Fruit fly (Drosophila melanogaster) whole organism, embryonic: ENCODE results near the gene Pex16.

Experiments used
- Adf1 ChIP-seq: fragments of 200-800 bp; sonication (Bioruptor generic); IDR thresholded peaks from 2 replicates; pipeline ENCODE4 v1.3.6; 2022; ENCODE audit warnings: missing biosample characterization, missing genetic modification characterization
- CG13624 ChIP-seq: fragments of 200-800 bp; sonication (Bioruptor generic); optimal IDR thresholded peaks from 2 replicates; lab custom pipeline; 2016; ENCODE audit warnings: missing biosample characterization, missing genetic modification characterization
- CG14050 ChIP-seq: fragments of 200-800 bp; sonication (Bioruptor generic); IDR thresholded peaks from 3 replicates; pipeline ENCODE4 v1.3.6; 2022; ENCODE audit warnings: missing biosample characterization, missing genetic modification characterization
- CG14441 ChIP-seq: fragments of 200-800 bp; sonication (Bioruptor generic); IDR thresholded peaks from 2 replicates; pipeline ENCODE4 v1.3.6; 2022; ENCODE audit warnings: missing biosample characterization, missing genetic modification characterization
- CG15269 ChIP-seq: fragments of 200-800 bp; sonication (Bioruptor generic); optimal IDR thresholded peaks from 2 replicates; lab custom pipeline; 2018; ENCODE audit warnings: missing biosample characterization, mild to moderate bottlenecking, missing genetic modification characterization, moderate library complexity
- CG16779 ChIP-seq: fragments of 200-800 bp; sonication (Bioruptor generic); IDR thresholded peaks from 2 replicates; pipeline ENCODE4 v1.3.6; 2022; ENCODE audit warnings: missing biosample characterization, missing genetic modification characterization
- CG2129 ChIP-seq: fragments of 200-800 bp; sonication (Bioruptor generic); IDR thresholded peaks from 2 replicates; pipeline ENCODE4 v1.3.6; 2022; ENCODE audit warnings: missing biosample characterization, missing genetic modification characterization; ENCODE audit not compliant: partially characterized antibody
- CG3407 ChIP-seq: fragments of 200-800 bp; sonication (Bioruptor generic); optimal IDR thresholded peaks from 2 replicates; lab custom pipeline; 2018; ENCODE audit warnings: missing biosample characterization, mild to moderate bottlenecking, missing genetic modification characterization
- CG42726 ChIP-seq: fragments of 200-800 bp; sonication (Bioruptor generic); IDR thresholded peaks from 2 replicates; pipeline ENCODE4 v1.3.6; 2022; ENCODE audit warnings: missing biosample characterization, missing genetic modification characterization; ENCODE audit not compliant: partially characterized antibody
- CG4404 ChIP-seq: fragments of 200-800 bp; sonication (Bioruptor generic); IDR thresholded peaks from 2 replicates; pipeline ENCODE4 v1.3.6; 2022; ENCODE audit warnings: missing biosample characterization, missing genetic modification characterization
- CG6683 ChIP-seq: fragments of 200-800 bp; sonication (Bioruptor generic); optimal IDR thresholded peaks from 2 replicates; lab custom pipeline; 2017; ENCODE audit warnings: missing biosample characterization, mild to moderate bottlenecking, missing genetic modification characterization, missing genetic modification reagents
- CG7987 ChIP-seq: fragments of 200-800 bp; sonication (Bioruptor generic); optimal IDR thresholded peaks from 2 replicates; lab custom pipeline; 2018; ENCODE audit warnings: missing biosample characterization, mild to moderate bottlenecking, missing genetic modification characterization, moderate library complexity
- CG8089 ChIP-seq: fragments of 200-800 bp; sonication (Bioruptor generic); optimal IDR thresholded peaks from 3 replicates; lab custom pipeline; 2016; ENCODE audit warnings: missing biosample characterization, missing genetic modification characterization
- Camta ChIP-seq: fragments of 200-800 bp; sonication (Bioruptor generic); optimal IDR thresholded peaks from 2 replicates; lab custom pipeline; 2016; ENCODE audit warnings: missing biosample characterization, missing genetic modification characterization
- Dad ChIP-seq: fragments of 200-800 bp; sonication (Bioruptor generic); optimal IDR thresholded peaks from 3 replicates; lab custom pipeline; 2016; ENCODE audit warnings: missing biosample characterization, missing genetic modification characterization
- H2.0 ChIP-seq: fragments of 200-800 bp; sonication (Bioruptor generic); IDR thresholded peaks from 2 replicates; pipeline ENCODE4 v1.3.6; 2022; ENCODE audit warnings: missing biosample characterization, missing genetic modification characterization
- HLH4C ChIP-seq: fragments of 200-800 bp; sonication (Bioruptor generic); IDR thresholded peaks from 3 replicates; pipeline ENCODE4 v1.3.6; 2022; ENCODE audit warnings: missing biosample characterization, missing genetic modification characterization; ENCODE audit not compliant: partially characterized antibody
- Hr3 ChIP-seq: fragments of 200-800 bp; sonication (Bioruptor generic); optimal IDR thresholded peaks from 3 replicates; lab custom pipeline; 2016; ENCODE audit warnings: missing biosample characterization, missing genetic modification characterization
- Hr39 ChIP-seq: fragments of >200 bp; optimal IDR thresholded peaks from 2 replicates; lab custom pipeline; 2017
- Hsf ChIP-seq: fragments of 200-800 bp; sonication (Bioruptor generic); optimal IDR thresholded peaks from 3 replicates; lab custom pipeline; 2016; ENCODE audit warnings: missing biosample characterization, missing genetic modification characterization
- Lhr ChIP-seq: fragments of 200-800 bp; sonication (Bioruptor generic); optimal IDR thresholded peaks from 3 replicates; lab custom pipeline; 2017; ENCODE audit warnings: mild to moderate bottlenecking, missing biosample characterization, missing genetic modification reagents, missing genetic modification characterization
- Lpt ChIP-seq: fragments of >200 bp; optimal IDR thresholded peaks from 2 replicates; lab custom pipeline; 2018; ENCODE audit warnings: missing biosample characterization, missing genetic modification characterization
- Mes4 ChIP-seq: fragments of 200-800 bp; sonication (Bioruptor generic); optimal IDR thresholded peaks from 2 replicates; lab custom pipeline; 2016; ENCODE audit warnings: missing biosample characterization, missing genetic modification characterization
- Mrtf ChIP-seq: fragments of 200-800 bp; sonication (Bioruptor generic); IDR thresholded peaks from 3 replicates; pipeline ENCODE4 v1.3.6; 2022; ENCODE audit warnings: missing biosample characterization, missing genetic modification characterization
- NFAT ChIP-seq: fragments of 200-800 bp; sonication (Bioruptor generic); IDR thresholded peaks from 2 replicates; pipeline ENCODE4 v1.3.6; 2022; ENCODE audit warnings: missing biosample characterization, missing genetic modification characterization
- NK7.1 ChIP-seq: fragments of 200-800 bp; sonication (Bioruptor generic); optimal IDR thresholded peaks from 3 replicates; lab custom pipeline; 2016; ENCODE audit warnings: missing biosample characterization, missing genetic modification characterization
- Nf-YB ChIP-seq: fragments of 200-800 bp; sonication (Bioruptor generic); optimal IDR thresholded peaks from 3 replicates; lab custom pipeline; 2019; ENCODE audit warnings: missing biosample characterization, mild to moderate bottlenecking, missing genetic modification characterization, moderate library complexity
- Nf-YC ChIP-seq: fragments of 200-800 bp; optimal IDR thresholded peaks from 3 replicates; lab custom pipeline; 2019; ENCODE audit warnings: missing biosample characterization, mild to moderate bottlenecking, missing genetic modification characterization, moderate library complexity
- Poxn ChIP-seq: fragments of 200-800 bp; sonication (Bioruptor generic); IDR thresholded peaks from 2 replicates; pipeline ENCODE4 v1.3.6; 2022; ENCODE audit warnings: missing biosample characterization, missing genetic modification characterization
- Sin3A ChIP-seq: fragments of >200 bp; optimal IDR thresholded peaks from 2 replicates; lab custom pipeline; 2018
- Tbp ChIP-seq: fragments of >200 bp; optimal IDR thresholded peaks from 2 replicates; lab custom pipeline; 2018; ENCODE audit warnings: missing biosample characterization, missing genetic modification characterization
- ci ChIP-seq: fragments of 200-800 bp; sonication (Bioruptor generic); IDR thresholded peaks from 3 replicates; pipeline ENCODE4 v1.3.6; 2022; ENCODE audit warnings: missing biosample characterization, missing genetic modification characterization
- crc ChIP-seq: fragments of 200-800 bp; sonication (Bioruptor generic); optimal IDR thresholded peaks from 2 replicates; lab custom pipeline; 2016; ENCODE audit warnings: missing biosample characterization, missing genetic modification characterization
- dimm ChIP-seq: fragments of 200-800 bp; sonication (Bioruptor generic); IDR thresholded peaks from 2 replicates; pipeline ENCODE4 v1.3.6; 2022; ENCODE audit warnings: missing biosample characterization, missing genetic modification characterization
- ewg ChIP-seq: fragments of 200-800 bp; sonication (Bioruptor generic); optimal IDR thresholded peaks from 3 replicates; lab custom pipeline; 2017; ENCODE audit warnings: mild to moderate bottlenecking, missing biosample characterization, missing genetic modification reagents, missing genetic modification characterization
- fd102C ChIP-seq: fragments of 200-800 bp; sonication (Bioruptor generic); optimal IDR thresholded peaks from 2 replicates; lab custom pipeline; 2018; ENCODE audit warnings: missing biosample characterization, mild to moderate bottlenecking, missing genetic modification characterization, moderate library complexity
- hbn ChIP-seq: fragments of 200-800 bp; sonication (Bioruptor generic); IDR thresholded peaks from 2 replicates; pipeline ENCODE4 v1.3.6; 2022; ENCODE audit warnings: missing biosample characterization, missing genetic modification characterization; ENCODE audit not compliant: partially characterized antibody
- kay ChIP-seq: fragments of 200-800 bp; sonication (Bioruptor generic); optimal IDR thresholded peaks from 2 replicates; lab custom pipeline; 2016; ENCODE audit warnings: missing biosample characterization, missing genetic modification characterization
- ken ChIP-seq: fragments of 200-800 bp; sonication (Bioruptor generic); IDR thresholded peaks from 3 replicates; pipeline ENCODE4 v1.3.6; 2022; ENCODE audit warnings: missing biosample characterization, missing genetic modification characterization
- nau ChIP-seq: fragments of 200-800 bp; sonication (Bioruptor generic); optimal IDR thresholded peaks from 3 replicates; lab custom pipeline; 2017; ENCODE audit warnings: missing biosample characterization, mild to moderate bottlenecking, missing genetic modification characterization, missing genetic modification reagents
- onecut ChIP-seq: fragments of 200-800 bp; sonication (Bioruptor generic); IDR thresholded peaks from 2 replicates; pipeline ENCODE4 v1.3.6; 2022; ENCODE audit warnings: missing biosample characterization, missing genetic modification characterization
- pho ChIP-seq: fragments of 200-800 bp; sonication (Bioruptor generic); optimal IDR thresholded peaks from 2 replicates; lab custom pipeline; 2016; ENCODE audit warnings: missing biosample characterization, missing genetic modification characterization
- pros ChIP-seq: fragments of 200-800 bp; sonication (Bioruptor generic); optimal IDR thresholded peaks from 3 replicates; lab custom pipeline; 2019; ENCODE audit warnings: missing biosample characterization, mild to moderate bottlenecking, missing genetic modification characterization, moderate library complexity
- pzg ChIP-seq: fragments of 200-800 bp; sonication (Bioruptor generic); optimal IDR thresholded peaks from 3 replicates; lab custom pipeline; 2018; ENCODE audit warnings: missing biosample characterization, mild to moderate bottlenecking, missing genetic modification characterization, moderate library complexity
- ro ChIP-seq: fragments of 200-800 bp; sonication (Bioruptor generic); IDR thresholded peaks from 2 replicates; pipeline ENCODE4 v1.3.6; 2022; ENCODE audit warnings: missing biosample characterization, missing genetic modification characterization
- salm ChIP-seq: fragments of 200-800 bp; sonication (Bioruptor generic); optimal IDR thresholded peaks from 2 replicates; lab custom pipeline; 2018; ENCODE audit warnings: missing biosample characterization, mild to moderate bottlenecking, missing genetic modification characterization
- schlank ChIP-seq: fragments of 200-800 bp; sonication (Bioruptor generic); optimal IDR thresholded peaks from 2 replicates; lab custom pipeline; 2018; ENCODE audit warnings: missing biosample characterization, mild to moderate bottlenecking, missing genetic modification characterization
- tio ChIP-seq: fragments of 200-800 bp; sonication (Bioruptor generic); optimal IDR thresholded peaks from 2 replicates; lab custom pipeline; 2017; ENCODE audit warnings: missing biosample characterization, missing genetic modification characterization, inconsistent platforms
- trh ChIP-seq: fragments of 200-800 bp; sonication (Bioruptor generic); optimal IDR thresholded peaks from 2 replicates; lab custom pipeline; 2016; ENCODE audit warnings: missing biosample characterization, missing genetic modification characterization
- tup ChIP-seq: fragments of 200-800 bp; sonication (Bioruptor generic); optimal IDR thresholded peaks from 2 replicates; lab custom pipeline; 2016; ENCODE audit warnings: missing biosample characterization, mild to moderate bottlenecking, missing genetic modification characterization, moderate library complexity
- z ChIP-seq: fragments of 200-800 bp; sonication (Bioruptor generic); IDR thresholded peaks from 3 replicates; pipeline ENCODE4 v1.3.6; 2022; ENCODE audit warnings: missing biosample characterization, missing genetic modification characterization
- zen ChIP-seq: fragments of 200-800 bp; sonication (Bioruptor generic); optimal IDR thresholded peaks from 3 replicates; lab custom pipeline; 2018; ENCODE audit warnings: missing biosample characterization, mild to moderate bottlenecking, missing genetic modification characterization, moderate library complexity

The Pex16 gene

DNA sequence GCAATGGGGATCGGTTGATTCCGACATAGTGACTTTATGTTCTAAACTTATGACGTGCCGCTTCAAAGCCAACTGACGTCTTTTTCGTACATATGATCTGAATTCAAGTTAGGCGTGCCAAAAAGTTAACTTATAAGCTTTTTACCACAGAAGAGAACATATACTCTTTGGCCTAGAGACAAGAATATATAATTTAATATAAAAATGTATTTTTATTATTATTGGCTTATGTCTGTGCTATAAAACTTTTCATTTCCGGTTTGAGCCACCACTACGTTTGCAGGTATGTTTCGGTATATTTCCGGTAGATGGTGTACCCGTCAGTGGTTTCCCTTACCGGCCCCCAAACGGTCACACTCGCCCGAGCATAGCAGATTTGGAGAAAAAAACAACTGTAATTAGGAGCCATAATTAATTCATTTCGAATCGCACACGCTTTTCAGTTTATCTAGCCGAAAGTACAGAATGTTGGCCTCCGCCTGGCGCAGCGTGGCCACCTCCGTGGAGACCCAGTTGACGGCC is 20.3 kb upstream of the Pex16 start, which contains the start of the genes CG3698 and tzn (continued):
- TF ChIP-seq CG14050 (GFP tag; lab: Robert Waterston, UW) (peak; percentile 91), Camta (GFP tag; lab: Kevin White, UChicago) (peak; percentile 87), Poxn (GFP tag; lab: Robert Waterston, UW) (peak; percentile 72; the same call in 1 of the 2 replicates), zen (tag; lab: Kevin White, UChicago) (peak; percentile 94), ken (GFP tag; lab: Robert Waterston, UW) (peak; percentile 95), H2.0 (peak; percentile 91), tio (peak; percentile 87), trh (GFP tag; lab: Kevin White, UChicago) (peak; percentile 94), dimm (GFP tag; lab: Robert Waterston, UW) (peak; percentile 83), Mrtf (GFP tag; lab: Robert Waterston, UW) (peak; percentile 90), ci (GFP tag; lab: Robert Waterston, UW) (peak; percentile 99), nau (GFP tag; lab: Kevin White, UChicago) (no peak), CG16779 (GFP tag; lab: Robert Waterston, UW) (peak; percentile 84), NFAT (GFP tag; lab: Robert Waterston, UW) (peak; percentile 97), CG13624 (GFP tag; lab: Kevin White, UChicago) (peak; percentile 84), CG7987 (GFP tag; lab: Kevin White, UChicago) (peak; percentile 99), fd102C (GFP tag; lab: Kevin White, UChicago) (peak; percentile 95), NK7.1 (peak; percentile 72), onecut (peak; percentile 91), Lpt (no peak), Hsf (GFP tag; lab: Kevin White, UChicago) (peak; percentile 89), CG42726 (0 out of 2 replicates have a peak, but pooled peaks have one; percentile 7), kay (GFP tag; lab: Kevin White, UChicago) (peak; percentile 56), hbn (GFP tag; lab: Robert Waterston, UW) (peak; percentile 14; the same call in 1 of the 2 replicates), CG8089 (GFP tag; lab: Kevin White, UChicago) (peak; percentile 86), Hr3 (GFP tag; lab: Kevin White, UChicago) (peak; percentile 87), Nf-YB (GFP tag; lab: Kevin White, UChicago) (peak; percentile 77), CG4404 (peak; percentile 71), pzg (GFP tag; lab: Kevin White, UChicago) (peak; percentile 81), HLH4C (no peak), Dad (GFP tag; lab: Kevin White, UChicago) (peak; percentile 88), CG3407 (GFP tag; lab: Kevin White, UChicago) (peak; percentile 94), CG15269 (tag; lab: Kevin White, UChicago) (no peak), schlank (peak; percentile 92), Sin3A (lab: Kevin White, UChicago) (no peak), z (peak; percentile 55; the same call in 1 of the 3 replicates), CG2129 (GFP tag; lab: Robert Waterston, UW) (no peak), Hr39 (lab: Kevin White, UChicago) (no peak), pho (GFP tag; lab: Kevin White, UChicago) (peak; percentile 77), crc (peak; percentile 45), pros (GFP tag; lab: Kevin White, UChicago) (no peak), ewg (GFP tag; lab: Kevin White, UChicago) (peak; percentile 93), tup (GFP tag; lab: Kevin White, UChicago) (peak; percentile 65), Nf-YC (tag; lab: Kevin White, UChicago) (peak; percentile 69), Mes4 (GFP tag; lab: Kevin White, UChicago) (peak; percentile 82), CG14441 (GFP tag; lab: Robert Waterston, UW) (peak; percentile 89), ro (GFP tag; lab: Robert Waterston, UW) (peak; percentile 75), CG6683 (peak; percentile 92), Tbp (no peak), salm (tag; lab: Kevin White, UChicago) (peak; percentile 87), Lhr (GFP tag; lab: Kevin White, UChicago) (peak; percentile 99), Adf1 (GFP tag; lab: Robert Waterston, UW) (peak; percentile 73)
